Worm (Caenorhabditis elegans): ENCODE results near the gene C02B8.1.

DNA sequence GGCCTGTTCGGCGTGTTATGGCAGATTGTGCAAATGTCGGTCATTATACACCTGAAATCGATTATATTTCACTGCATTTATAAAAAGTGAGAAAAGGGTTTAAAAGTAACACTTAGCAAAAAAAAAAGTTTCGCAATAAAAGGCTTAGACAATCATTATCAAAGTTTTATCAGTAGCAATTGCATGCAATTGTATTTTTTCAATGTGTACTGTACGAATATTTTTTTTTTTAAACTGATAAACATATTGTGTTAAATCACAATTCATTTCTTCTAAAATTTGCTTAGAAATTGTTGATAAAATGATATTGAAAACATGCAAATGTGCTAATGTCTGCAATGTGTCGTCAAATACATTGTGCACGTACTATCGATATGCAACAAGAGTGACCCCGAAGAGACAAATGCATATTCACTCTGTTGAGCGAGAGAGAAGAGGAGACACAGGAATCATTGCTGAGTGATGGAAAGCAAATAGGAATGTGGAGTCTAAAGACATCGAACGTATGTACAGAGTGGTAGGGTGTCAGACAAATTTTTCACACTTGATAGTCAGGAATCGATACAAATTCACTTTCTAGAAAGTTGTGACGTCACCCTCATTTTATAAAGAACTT is 11.1 kb upstream of the C02B8.1 start, which contains the start of gene C02B8.6:
- TF ChIP-seq K02D7.2 (tag; optimal IDR thresholded peaks at IDR 0.05) (no peak), syd-9 (tag; optimal IDR thresholded peaks at IDR 0.05) (no peak), ref-2 (tag; optimal IDR thresholded peaks at IDR 0.05) (no peak), F13H6.1 (tag; optimal IDR thresholded peaks at IDR 0.05) (no peak), hlh-30 (tag; optimal IDR thresholded peaks at IDR 0.05; ENCODE audit: insufficient read depth) (no peak)

Measured in whole organism, late embryonic.